Fruit fly (Drosophila melanogaster) whole organism, prepupa: ENCODE data around the gene Abcd1.

ENCODE experiments used
- CG11902 ChIP-seq: fragments of 200-800 bp; sonication (Bioruptor generic); optimal IDR thresholded peaks from 3 replicates; lab custom pipeline; 2016; ENCODE audit warnings: missing biosample characterization, missing genetic modification characterization
- CG16779 ChIP-seq: fragments of 200-800 bp; sonication (Bioruptor generic); optimal IDR thresholded peaks from 3 replicates; lab custom pipeline; 2017; ENCODE audit warnings: missing biosample characterization, mild to moderate bottlenecking, missing genetic modification characterization
- CG8319 ChIP-seq: fragments of 200-800 bp; sonication (Bioruptor generic); optimal IDR thresholded peaks from 3 replicates; lab custom pipeline; 2016; ENCODE audit warnings: missing biosample characterization, missing genetic modification characterization
- lz ChIP-seq: fragments of 200-800 bp; sonication (Bioruptor generic); optimal IDR thresholded peaks from 3 replicates; lab custom pipeline; 2016; ENCODE audit warnings: missing biosample characterization, missing genetic modification characterization

DNA sequence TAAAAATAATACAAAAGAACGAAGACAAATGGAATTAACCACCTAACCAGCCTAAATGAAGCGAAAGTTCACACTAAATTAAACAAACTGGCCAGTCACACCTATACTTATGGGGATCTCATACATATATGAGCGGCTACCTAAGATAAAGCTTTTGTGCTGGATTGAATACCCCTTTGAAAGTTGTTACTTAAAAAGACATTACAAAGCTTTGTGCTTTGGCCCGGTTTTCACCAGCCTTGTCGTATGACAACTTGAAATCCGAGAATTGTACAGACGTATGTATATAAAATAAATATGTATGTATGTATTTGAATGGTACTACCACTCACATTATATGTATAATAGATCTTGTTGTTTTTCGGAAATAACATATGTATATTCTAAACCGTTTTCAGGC lies 37.7 kb downstream of the Abcd1 start, which contains the start of gene CG31997:
- TF ChIP-seq CG11902 (GFP tag; lab: Kevin White, UChicago): no peak
- no peak for TF ChIP-seq CG8319
- TF ChIP-seq lz (GFP tag; lab: Kevin White, UChicago): no peak
- TF ChIP-seq CG16779 (tag; lab: Kevin White, UChicago): no peak
